Fruit fly (Drosophila melanogaster): ENCODE data around the gene CG3609.

Gene CG3609

DNA sequence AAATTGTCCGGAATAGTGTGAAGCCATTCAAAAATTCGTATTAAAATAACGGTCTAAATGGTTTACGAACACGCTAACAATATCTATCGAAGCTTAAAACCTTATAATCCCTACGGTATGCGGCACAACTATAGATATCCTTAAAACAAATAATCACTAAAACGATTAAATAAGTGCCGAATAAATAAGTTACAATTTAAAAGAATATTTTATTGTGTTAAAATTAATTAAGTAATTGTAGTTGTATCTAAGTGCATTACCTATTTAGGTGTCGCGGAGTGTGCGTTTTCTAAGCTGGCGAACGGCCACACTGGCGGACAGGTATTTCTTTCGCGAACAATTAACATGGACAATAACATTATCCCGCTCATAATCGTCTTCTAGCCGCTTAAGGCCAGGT, 6.4 kb upstream of the CG3609 start, which contains the start of gene Eogt (continued):
- TF ChIP-seq Atf3 (GFP tag; optimal IDR thresholded peaks at IDR 0.05), result peak; percentile 64
- peak; percentile 29 for TF ChIP-seq Sry-δ (GFP tag; optimal IDR thresholded peaks at IDR 0.05)
- peak; percentile 53 for TF ChIP-seq jumu (GFP tag; optimal IDR thresholded peaks at IDR 0.05)
- TF ChIP-seq cato (GFP tag; optimal IDR thresholded peaks at IDR 0.05; ENCODE audit: borderline replicate concordance), result peak; percentile 87
- peak; percentile 76 for TF ChIP-seq YL-1 (GFP tag; optimal IDR thresholded peaks at IDR 0.05)
- peak; percentile 91 for TF ChIP-seq CG15601 (tag; optimal IDR thresholded peaks at IDR 0.05)
- TF ChIP-seq Xrp1 (GFP tag; IDR thresholded peaks at IDR 0.05), result peak; percentile 98
- peak; percentile 94 for TF ChIP-seq CG2889 (GFP tag; IDR thresholded peaks at IDR 0.05)
- TF ChIP-seq CG7928 (GFP tag; optimal IDR thresholded peaks at IDR 0.05), result peak; percentile 59
- TF ChIP-seq CG15073 (GFP tag; optimal IDR thresholded peaks at IDR 0.05), result peak; percentile 60
- TF ChIP-seq CG18262 (tag; optimal IDR thresholded peaks at IDR 0.05), result peak; percentile 93
- TF ChIP-seq Deaf1 (tag; optimal IDR thresholded peaks at IDR 0.05), result peak; percentile 69
- peak; percentile 95 for TF ChIP-seq MBD-R2 (GFP tag; IDR thresholded peaks at IDR 0.05)
- peak; percentile 95 for TF ChIP-seq CG13424 (tag; optimal IDR thresholded peaks at IDR 0.05)
- TF ChIP-seq dysf (GFP tag; IDR thresholded peaks at IDR 0.05), result peak; percentile 98
- peak; percentile 52; the same call in 1 of the 2 replicates for TF ChIP-seq CG13287 (GFP tag; IDR thresholded peaks at IDR 0.05; ENCODE audit: partially characterized antibody)
- peak; percentile 20 for TF ChIP-seq repo (GFP tag; optimal IDR thresholded peaks at IDR 0.05)
- no peak for TF ChIP-seq mld (GFP tag; IDR thresholded peaks at IDR 0.05; ENCODE audit: partially characterized antibody)
- peak; percentile 95 for TF ChIP-seq CG3847 (GFP tag; IDR thresholded peaks at IDR 0.05)
- peak; percentile 63 for TF ChIP-seq fu2 (GFP tag; optimal IDR thresholded peaks at IDR 0.05)
- peak; percentile 94 for TF ChIP-seq Atf6 (GFP tag; IDR thresholded peaks at IDR 0.05)
- TF ChIP-seq CG1602 (GFP tag; optimal IDR thresholded peaks at IDR 0.05), result peak; percentile 95
- peak; percentile 94 for TF ChIP-seq Xbp1 (GFP tag; optimal IDR thresholded peaks at IDR 0.05)
- peak in 1 of 2 experiments; percentile 96 for TF ChIP-seq bsh (GFP tag; optimal IDR thresholded peaks at IDR 0.05)
- TF ChIP-seq CG10366 (GFP tag; IDR thresholded peaks at IDR 0.05), result peak; percentile 97
- peak; percentile 74 for TF ChIP-seq CG4707 (GFP tag; optimal IDR thresholded peaks at IDR 0.05)
- peak; percentile 88 for TF ChIP-seq CG13123 (GFP tag; optimal IDR thresholded peaks at IDR 0.05)
- TF ChIP-seq CG3407 (GFP tag; optimal IDR thresholded peaks at IDR 0.05), result peak; percentile 86
- TF ChIP-seq CG16779 (GFP tag; IDR thresholded peaks at IDR 0.05), result peak; percentile 84
- no peak for TF ChIP-seq unc-4 (GFP tag; IDR thresholded peaks at IDR 0.05; ENCODE audit: partially characterized antibody)
- TF ChIP-seq sna (GFP tag; IDR thresholded peaks at IDR 0.05; ENCODE audit: partially characterized antibody), result no peak
- peak; percentile 88 for TF ChIP-seq CG12299 (tag; optimal IDR thresholded peaks at IDR 0.05)
- TF ChIP-seq CG3995 (GFP tag; optimal IDR thresholded peaks at IDR 0.05), result peak; percentile 26
- TF ChIP-seq ind (GFP tag; optimal IDR thresholded peaks at IDR 0.05), result peak; percentile 85
- TF ChIP-seq tna (GFP tag; IDR thresholded peaks at IDR 0.05; ENCODE audit: partially characterized antibody), result no peak
- TF ChIP-seq Hr51 (GFP tag; optimal IDR thresholded peaks at IDR 0.05), result peak; percentile 63 to 92
- peak; percentile 98 for TF ChIP-seq ken (GFP tag; IDR thresholded peaks at IDR 0.05)
- TF ChIP-seq tap (tag; optimal IDR thresholded peaks at IDR 0.05), result peak; percentile 84
- TF ChIP-seq insv (GFP tag; optimal IDR thresholded peaks at IDR 0.05), result peak in 1 of 2 experiments; percentile 56
- TF ChIP-seq Side (GFP tag; optimal IDR thresholded peaks at IDR 0.05), result peak; percentile 58
- peak; percentile 39 for TF ChIP-seq Dad (GFP tag; optimal IDR thresholded peaks at IDR 0.05)
- TF ChIP-seq Poxn (GFP tag; IDR thresholded peaks at IDR 0.05), result peak; percentile 89
- TF ChIP-seq TFAM (GFP tag; optimal IDR thresholded peaks at IDR 0.05), result peak; percentile 41
- TF ChIP-seq fd96Cb (tag; optimal IDR thresholded peaks at IDR 0.05), result peak; percentile 93
- peak; percentile 64 for TF ChIP-seq pita (GFP tag; optimal IDR thresholded peaks at IDR 0.05)
- TF ChIP-seq CG11560 (tag; IDR thresholded peaks at IDR 0.05), result peak; percentile 86
- TF ChIP-seq CG6689 (GFP tag; IDR thresholded peaks at IDR 0.05), result peak; percentile 97
- TF ChIP-seq Sox102F (GFP tag; optimal IDR thresholded peaks at IDR 0.05), result peak; percentile 94
- TF ChIP-seq gsb (GFP tag; IDR thresholded peaks at IDR 0.05), result peak; percentile 92
- TF ChIP-seq trem (tag; optimal IDR thresholded peaks at IDR 0.05), result peak; percentile 90
- no peak for TF ChIP-seq ERR (GFP tag; optimal IDR thresholded peaks at IDR 0.05)
